Worm (Caenorhabditis elegans) whole organism, L4 larva: ENCODE data around the gene dyf-11.

Experiments
- F10B5.3 ChIP-seq: sonication (generic microtip); optimal IDR thresholded peaks from 2 replicates; lab custom pipeline; 2016; ENCODE audit warnings: mild to moderate bottlenecking, missing genetic modification characterization, missing compliant biosample characterization
- F44E2.7 ChIP-seq: fragments of 200-800 bp; sonication (Bioruptor generic); IDR thresholded peaks from 2 replicates; pipeline ENCODE4 v2.1.2; 2022; ENCODE audit warnings: missing genetic modification characterization, missing compliant biosample characterization
- R02D3.7 ChIP-seq: fragments of 150-350 bp; sonication (generic microtip); optimal IDR thresholded peaks from 3 replicates; lab custom pipeline; 2014; ENCODE audit warnings: missing biosample characterization, missing genetic modification characterization
- T26A8.4 ChIP-seq: fragments of 200-800 bp; sonication (Bioruptor generic); IDR thresholded peaks from 2 replicates; pipeline ENCODE4 v1.3.6; 2022; ENCODE audit warnings: missing genetic modification characterization, missing compliant biosample characterization
- Y105C5A.15 ChIP-seq: fragments of 200-800 bp; sonication (Bioruptor generic); IDR thresholded peaks from 2 replicates; pipeline ENCODE4 v1.3.6; 2022; ENCODE audit warnings: missing genetic modification characterization, missing compliant biosample characterization
- Y48G9A.11 ChIP-seq: fragments of 200-800 bp; sonication (Bioruptor generic); IDR thresholded peaks from 2 replicates; pipeline ENCODE4 v1.3.6; 2022; ENCODE audit warnings: missing genetic modification reagents, missing genetic modification characterization, missing compliant biosample characterization
- Y5F2A.4 ChIP-seq: fragments of 200-800 bp; sonication (Bioruptor generic); optimal IDR thresholded peaks from 2 replicates; lab custom pipeline; 2018; ENCODE audit warnings: mild to moderate bottlenecking, missing genetic modification characterization, missing compliant biosample characterization
- Y75B8A.6 ChIP-seq: fragments of 200-800 bp; sonication (Bioruptor generic); IDR thresholded peaks from 2 replicates; pipeline ENCODE4 v1.3.6; 2022; ENCODE audit warnings: missing genetic modification reagents, missing genetic modification characterization, missing compliant biosample characterization
- ZK546.5 ChIP-seq, 2 experiments: sonication (generic microtip); optimal IDR thresholded peaks; 2 replicates each; lab custom pipeline; 2017; ENCODE audit warnings: missing biosample characterization in 2 of 2, missing genetic modification characterization in 2 of 2
- aly-2 ChIP-seq: sonication (generic microtip); optimal IDR thresholded peaks from 2 replicates; lab custom pipeline; 2018; ENCODE audit warnings: missing biosample characterization, missing genetic modification characterization
- ama-1 ChIP-seq: fragments of 150-350 bp; optimal IDR thresholded peaks from 2 replicates; lab custom pipeline; 2014; ENCODE audit warnings: inconsistent platforms, mixed read lengths
- ceh-20 ChIP-seq: fragments of 200-800 bp; sonication (Bioruptor generic); IDR thresholded peaks from 2 replicates; pipeline ENCODE4 v1.3.6; 2022; ENCODE audit warnings: missing genetic modification reagents, missing genetic modification characterization, missing compliant biosample characterization
- ceh-28 ChIP-seq: fragments of 150-350 bp; optimal IDR thresholded peaks from 2 replicates; lab custom pipeline; 2014; ENCODE audit warnings: missing biosample characterization, missing genetic modification reagents, missing genetic modification characterization
- ceh-62 ChIP-seq: sonication (generic microtip); optimal IDR thresholded peaks from 2 replicates; lab custom pipeline; 2017; ENCODE audit warnings: missing biosample characterization, missing genetic modification characterization
- ces-1 ChIP-seq: fragments of 150-350 bp; sonication (generic microtip); optimal IDR thresholded peaks from 4 replicates; lab custom pipeline; 2014; ENCODE audit warnings: missing biosample characterization, missing genetic modification reagents, missing genetic modification characterization
- dmd-6 ChIP-seq: fragments of 200-800 bp; sonication (Bioruptor generic); IDR thresholded peaks from 2 replicates; pipeline ENCODE4 v1.3.6; 2022; ENCODE audit warnings: missing genetic modification reagents, missing genetic modification characterization, missing compliant biosample characterization
- dmd-8 ChIP-seq: fragments of 200-800 bp; sonication (Bioruptor generic); IDR thresholded peaks from 2 replicates; pipeline ENCODE4 v1.3.6; 2022; ENCODE audit warnings: missing genetic modification characterization, missing compliant biosample characterization
- dpl-1 ChIP-seq: fragments of 150-350 bp; optimal IDR thresholded peaks from 2 replicates; lab custom pipeline; 2014; ENCODE audit warnings: missing biosample characterization, missing genetic modification reagents, missing genetic modification characterization
- gei-8 ChIP-seq: fragments of 200-800 bp; sonication (Bioruptor generic); optimal IDR thresholded peaks from 2 replicates; lab custom pipeline; 2018; ENCODE audit warnings: mild to moderate bottlenecking, missing genetic modification characterization, missing compliant biosample characterization
- hif-1 ChIP-seq, 2 experiments: sonication (generic microtip); optimal IDR thresholded peaks; 2 replicates each; lab custom pipeline; 2016 to 2017; ENCODE audit warnings: missing compliant biosample characterization in 2 of 2, missing genetic modification characterization in 2 of 2, missing genetic modification reagents in 2 of 2, missing genotype in 2 of 2, mild to moderate bottlenecking in 1 of 2
- hlh-30 ChIP-seq: sonication (generic microtip); optimal IDR thresholded peaks from 2 replicates; lab custom pipeline; 2017; ENCODE audit warnings: antibody characterized with exemption, mild to moderate bottlenecking, missing genetic modification characterization, missing compliant biosample characterization; ENCODE audit not compliant: insufficient read depth
- lin-1 ChIP-seq: fragments of 200-800 bp; sonication (Bioruptor generic); IDR thresholded peaks from 2 replicates; pipeline ENCODE4 v1.3.6; 2022; ENCODE audit warnings: missing genetic modification reagents, missing genetic modification characterization, missing compliant biosample characterization
- lin-13 ChIP-seq: fragments of 150-350 bp; optimal IDR thresholded peaks from 2 replicates; lab custom pipeline; 2014; ENCODE audit warnings: missing biosample characterization, missing genetic modification reagents, missing genetic modification characterization
- lin-29 ChIP-seq: fragments of 200-800 bp; sonication (Bioruptor generic); IDR thresholded peaks from 2 replicates; pipeline ENCODE4 v1.3.6; 2022; ENCODE audit warnings: missing genetic modification reagents, missing genetic modification characterization, missing compliant biosample characterization
- lsy-2 ChIP-seq, 2 experiments: fragments of 150-350 bp in 1 of 2; sonication (generic microtip) in 1 of 2; optimal IDR thresholded peaks; 2 replicates each; lab custom pipeline; 2014 to 2017; ENCODE audit warnings: missing biosample characterization in 2 of 2, missing genetic modification characterization in 2 of 2
- madf-5 ChIP-seq, 2 experiments: fragments of 200-800 bp; sonication (Bioruptor generic); IDR thresholded peaks; 2 replicates each; pipeline ENCODE4 v1.3.6; 2022; ENCODE audit warnings: missing compliant biosample characterization in 2 of 2, missing genetic modification characterization in 2 of 2
- madf-9 ChIP-seq: fragments of 200-800 bp; sonication (Bioruptor generic); conservative IDR thresholded peaks from 2 replicates; pipeline ENCODE4 v1.3.6; 2022; ENCODE audit warnings: missing genetic modification reagents, missing genetic modification characterization, missing compliant biosample characterization
- mdt-29 ChIP-seq: fragments of 200-800 bp; sonication (Bioruptor generic); IDR thresholded peaks from 2 replicates; pipeline ENCODE4 v1.3.6; 2022; ENCODE audit warnings: missing genetic modification reagents, missing genetic modification characterization, missing compliant biosample characterization
- mep-1 ChIP-seq: fragments of 150-350 bp; sonication (generic microtip); optimal IDR thresholded peaks from 3 replicates; lab custom pipeline; 2014; ENCODE audit warnings: missing biosample characterization, missing genetic modification characterization
- mxl-2 ChIP-seq: fragments of 200-800 bp; sonication (Bioruptor generic); conservative IDR thresholded peaks from 2 replicates; pipeline ENCODE4 v1.3.6; 2022; ENCODE audit warnings: missing genetic modification reagents, missing genetic modification characterization, missing compliant biosample characterization
- mxl-3 ChIP-seq: fragments of 200-800 bp; sonication (Bioruptor generic); optimal IDR thresholded peaks from 2 replicates; lab custom pipeline; 2018; ENCODE audit warnings: mild to moderate bottlenecking, missing genetic modification characterization, missing compliant biosample characterization
- nhr-10 ChIP-seq: fragments of 150-350 bp; optimal IDR thresholded peaks from 2 replicates; lab custom pipeline; 2014; ENCODE audit warnings: missing biosample characterization, missing genetic modification characterization
- nhr-111 ChIP-seq: fragments of 200-800 bp; sonication (Bioruptor generic); optimal IDR thresholded peaks from 2 replicates; lab custom pipeline; 2018; ENCODE audit warnings: mild to moderate bottlenecking, missing genetic modification characterization, missing compliant biosample characterization
- nhr-28 ChIP-seq: fragments of 150-350 bp; optimal IDR thresholded peaks from 2 replicates; lab custom pipeline; 2014; ENCODE audit warnings: missing biosample characterization, missing genetic modification characterization
- nhr-42 ChIP-seq: fragments of 200-800 bp; sonication (Bioruptor generic); IDR thresholded peaks from 2 replicates; pipeline ENCODE4 v1.3.6; 2022; ENCODE audit warnings: missing genetic modification characterization, missing compliant biosample characterization
- nhr-77 ChIP-seq: fragments of 150-350 bp; optimal IDR thresholded peaks from 2 replicates; lab custom pipeline; 2014; ENCODE audit warnings: missing biosample characterization, missing genetic modification characterization
- php-3 ChIP-seq: fragments of 200-800 bp; sonication (Bioruptor generic); IDR thresholded peaks from 2 replicates; pipeline ENCODE4 v1.3.6; 2022; ENCODE audit warnings: missing genetic modification reagents, missing genetic modification characterization, missing compliant biosample characterization
- pqm-1 ChIP-seq: sonication (generic microtip); optimal IDR thresholded peaks from 2 replicates; lab custom pipeline; 2017; ENCODE audit warnings: missing biosample characterization, missing genetic modification characterization
- rbr-2 ChIP-seq: sonication (generic microtip); optimal IDR thresholded peaks from 2 replicates; lab custom pipeline; 2016; ENCODE audit warnings: missing genotype, missing genetic modification characterization, missing compliant biosample characterization
- sdz-12 ChIP-seq: fragments of 200-800 bp; sonication (Bioruptor generic); optimal IDR thresholded peaks from 2 replicates; lab custom pipeline; 2018; ENCODE audit warnings: mild to moderate bottlenecking, missing genetic modification characterization, missing compliant biosample characterization
- skn-1 ChIP-seq: fragments of 150-350 bp; optimal IDR thresholded peaks from 2 replicates; lab custom pipeline; 2014; ENCODE audit warnings: missing biosample characterization, missing genetic modification characterization
- tag-97 ChIP-seq: fragments of 200-800 bp; sonication (Bioruptor generic); IDR thresholded peaks from 2 replicates; pipeline ENCODE4 v1.3.6; 2022; ENCODE audit warnings: missing genetic modification characterization, missing compliant biosample characterization
- tra-1 ChIP-seq: fragments of 200-800 bp; sonication (Bioruptor generic); IDR thresholded peaks from 2 replicates; pipeline ENCODE4 v1.3.6; 2022; ENCODE audit warnings: missing genetic modification reagents, missing genetic modification characterization, missing compliant biosample characterization
- unc-39 ChIP-seq: sonication (generic microtip); optimal IDR thresholded peaks from 2 replicates; lab custom pipeline; 2017; ENCODE audit warnings: missing biosample characterization, missing genetic modification characterization
- unc-62 ChIP-seq, 3 experiments: fragments of 150-350 bp in 1 of 3; sonication (generic microtip); optimal IDR thresholded peaks in 2 of 3; peaks in 1 of 3; 1 replicate in 1 of 3; 2 replicates in 2 of 3; lab custom pipeline; 2014 to 2017; ENCODE audit warnings: missing biosample characterization in 3 of 3, missing genetic modification characterization in 3 of 3, missing genetic modification reagents in 3 of 3, missing genotype in 1 of 3
- zag-1 ChIP-seq: fragments of 150-350 bp; optimal IDR thresholded peaks from 2 replicates; lab custom pipeline; 2014; ENCODE audit warnings: missing biosample characterization, missing genetic modification characterization
- zfp-2 ChIP-seq: sonication (generic microtip); optimal IDR thresholded peaks from 2 replicates; lab custom pipeline; 2016; ENCODE audit warnings: mild to moderate bottlenecking, missing genetic modification characterization, missing compliant biosample characterization
- zfp-3 ChIP-seq: fragments of 200-800 bp; sonication (Bioruptor generic); conservative IDR thresholded peaks from 2 replicates; pipeline ENCODE4 v1.3.6; 2022; ENCODE audit warnings: missing genetic modification reagents, missing genetic modification characterization, missing compliant biosample characterization
- zip-11 ChIP-seq: fragments of 200-800 bp; sonication (Bioruptor generic); IDR thresholded peaks from 2 replicates; pipeline ENCODE4 v1.3.6; 2022; ENCODE audit warnings: missing genetic modification characterization, missing compliant biosample characterization

dyf-11 gene

DNA sequence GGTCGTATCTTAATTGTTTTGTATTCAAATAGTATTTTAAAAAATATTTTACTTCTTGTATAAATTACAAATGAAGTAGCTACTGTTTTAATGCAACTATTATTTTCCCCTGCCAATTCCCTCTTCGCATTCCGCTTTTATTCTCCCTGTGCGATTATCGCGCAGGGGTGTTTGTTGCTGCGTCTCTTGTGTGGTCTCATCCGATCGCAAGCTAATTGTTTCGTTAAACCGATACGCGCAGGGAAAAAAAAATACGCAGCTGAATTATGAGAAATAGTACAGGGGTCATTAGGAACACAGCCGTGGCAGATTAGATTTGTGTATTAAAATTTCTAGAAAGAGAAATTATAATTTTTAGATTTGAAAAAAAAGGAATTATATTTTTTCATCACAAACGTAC lies 43.0 kb downstream of the dyf-11 start (continued):
- TF ChIP-seq mdt-29 (GFP tag; lab: Robert Waterston, UW) (peak; percentile 89), T26A8.4 (GFP tag; lab: Robert Waterston, UW) (peak; percentile 99), F44E2.7 (GFP tag; lab: Robert Waterston, UW) (no peak), skn-1 (no peak), nhr-10 (tag; lab: Kevin White, UChicago) (peak; percentile 98), madf-9 (GFP tag; lab: Robert Waterston, UW) (peak; percentile 96), mep-1 (tag; lab: Kevin White, UChicago) (peak; percentile 100), tag-97 (no peak), Y48G9A.11 (no peak), Y75B8A.6 (GFP tag; lab: Robert Waterston, UW) (peak; percentile 47; the same call in 1 of the 2 replicates), aly-2 (tag; lab: Kevin White, UChicago) (no peak), nhr-111 (GFP tag; lab: Kevin White, UChicago) (peak; percentile 72), madf-5 (GFP tag; IDR thresholded peaks at IDR 0.05; lab: Robert Waterston, UW) (peak; percentile 62 to 94; a peak in 2 of 4 replicates), mxl-2 (GFP tag; lab: Robert Waterston, UW) (peak; percentile 78), gei-8 (GFP tag; lab: Kevin White, UChicago) (peak; percentile 68), zfp-2 (tag; lab: Kevin White, UChicago) (peak; percentile 90), lin-13 (peak; percentile 96), lin-29 (GFP tag; lab: Robert Waterston, UW) (peak; percentile 97), zag-1 (tag; lab: Kevin White, UChicago) (peak; percentile 92), ama-1 (lab: Kevin White, UChicago) (no peak), unc-39 (tag; lab: Kevin White, UChicago) (peak; percentile 17), zip-11 (no peak), pqm-1 (peak; percentile 69), ceh-62 (no peak), ceh-20 (GFP tag; lab: Robert Waterston, UW) (peak; percentile 98), zfp-3 (GFP tag; lab: Robert Waterston, UW) (peak; percentile 94), ces-1 (GFP tag; lab: Kevin White, UChicago) (peak; percentile 95), tra-1 (GFP tag; lab: Robert Waterston, UW) (peak; percentile 93), lin-1 (GFP tag; lab: Robert Waterston, UW) (peak; percentile 95), php-3 (GFP tag; lab: Robert Waterston, UW) (peak; percentile 98), lsy-2 (tag; optimal IDR thresholded peaks at IDR 0.05; lab: Kevin White, UChicago) (peak; percentile 94 to 97), F10B5.3 (tag; lab: Kevin White, UChicago) (peak; percentile 97), sdz-12 (GFP tag; lab: Kevin White, UChicago) (peak; percentile 48), nhr-42 (peak; percentile 99), unc-62 (GFP tag; optimal IDR thresholded peaks at IDR 0.05 in 1 of 2; lab: Kevin White, UChicago) (peak; percentile 60 to 99), unc-62 (tag; optimal IDR thresholded peaks at IDR 0.05; lab: Kevin White, UChicago) (no peak), dmd-8 (GFP tag; lab: Robert Waterston, UW) (0 out of 2 replicates have a peak, but pooled peaks have one; percentile 29), Y5F2A.4 (GFP tag; lab: Kevin White, UChicago) (peak; percentile 95), Y105C5A.15 (0 out of 2 replicates have a peak, but pooled peaks have one; percentile 31)

DNA sequence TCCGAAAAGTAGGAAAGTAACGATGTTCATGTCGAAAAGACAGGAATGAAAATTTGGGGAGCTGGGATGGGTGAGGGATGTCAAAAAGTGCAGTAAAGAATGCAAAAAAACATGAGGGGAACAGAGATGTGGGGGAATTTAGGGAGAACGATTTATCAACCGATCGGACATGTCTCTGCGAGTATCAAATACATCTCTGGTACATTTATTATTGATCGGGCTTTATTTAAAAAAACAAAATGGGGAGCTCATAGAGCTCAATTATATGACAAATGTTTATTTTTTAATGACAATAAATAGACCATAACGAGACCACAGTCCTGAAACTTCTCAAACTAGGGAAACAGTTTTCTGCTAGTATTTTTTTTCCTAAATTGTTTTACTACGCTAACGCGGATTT lies 47.1 kb downstream of the dyf-11 start, which contains the start of gene F25E2.2:
Gene F25E2.2 (minus strand): TSS at position 101 of the 400 bp plus-strand sequence.
- TF ChIP-seq rbr-2 (tag; lab: Kevin White, UChicago): no peak

DNA sequence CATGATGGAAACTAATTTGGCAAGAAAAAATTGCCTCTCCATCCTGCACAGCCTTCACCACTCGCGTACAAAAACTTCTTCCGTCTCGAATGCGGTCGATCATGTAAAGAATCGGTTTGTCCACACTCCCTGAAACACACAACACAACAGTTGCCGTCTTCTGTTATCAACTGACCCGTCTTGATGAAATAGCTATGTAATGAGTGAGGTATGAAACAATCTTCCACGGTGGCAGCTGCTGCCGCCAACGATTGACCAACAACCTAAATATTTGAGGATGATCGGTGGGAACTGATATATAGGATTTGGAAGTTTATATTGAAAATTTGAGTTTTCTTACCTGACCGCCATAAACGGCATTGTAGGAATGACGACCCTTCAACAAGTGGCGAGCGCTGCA lies 48.7 kb downstream of the dyf-11 start:
- TF ChIP-seq hif-1 (tag; optimal IDR thresholded peaks at IDR 0.05; lab: Kevin White, UChicago) (no peak), T26A8.4 (GFP tag; lab: Robert Waterston, UW) (no peak), dpl-1 (no peak), nhr-28 (tag; lab: Kevin White, UChicago) (peak; percentile 3), ceh-28 (no peak), sdz-12 (GFP tag; lab: Kevin White, UChicago) (no peak), hlh-30 (tag; lab: Kevin White, UChicago) (peak; percentile 10), madf-9 (GFP tag; lab: Robert Waterston, UW) (no peak), mxl-3 (GFP tag; lab: Kevin White, UChicago) (no peak), pqm-1 (no peak), F10B5.3 (tag; lab: Kevin White, UChicago) (no peak), dmd-6 (GFP tag; lab: Robert Waterston, UW) (peak; percentile 21; the same call in 1 of the 2 replicates), nhr-77 (tag; lab: Kevin White, UChicago) (no peak), ZK546.5 (tag; optimal IDR thresholded peaks at IDR 0.05; lab: Kevin White, UChicago) (no peak), zip-11 (no peak), mep-1 (tag; lab: Kevin White, UChicago) (no peak), R02D3.7 (tag; lab: Kevin White, UChicago) (no peak)
